Worm (Caenorhabditis elegans): ENCODE results near the gene ave-1.

DNA sequence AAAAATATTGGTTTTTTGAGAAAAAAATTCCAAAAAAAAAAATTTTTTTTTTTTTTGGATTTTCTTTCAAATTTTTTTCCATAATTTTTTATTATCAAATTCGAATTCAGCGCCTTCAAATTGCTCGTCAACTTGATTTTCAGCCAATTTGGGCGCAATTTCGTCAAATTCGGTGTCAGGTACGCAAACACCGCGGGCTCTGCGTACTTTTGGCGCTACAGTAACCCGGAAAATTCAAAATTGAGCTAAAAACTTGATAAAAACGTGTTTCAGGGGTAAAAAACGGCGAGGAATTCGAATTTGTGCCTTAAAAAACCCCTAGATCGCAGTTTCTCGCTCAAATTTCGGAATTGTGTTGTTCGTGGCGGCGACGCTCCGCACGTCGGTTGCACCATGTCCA, 24.1 kb upstream of the ave-1 start:
- no peak for TF ChIP-seq hrde-1 (tag; optimal IDR thresholded peaks at IDR 0.05; ENCODE audit: borderline replicate concordance)
- TF ChIP-seq unc-62 (GFP tag; optimal IDR thresholded peaks at IDR 0.05): no peak
- no peak for TF ChIP-seq rpc-1 (optimal IDR thresholded peaks at IDR 0.05)
- TF ChIP-seq rpc-1 (tag; optimal IDR thresholded peaks at IDR 0.05): no peak
- no peak for TF ChIP-seq F37B4.10 (GFP tag; IDR thresholded peaks at IDR 0.05)
- no peak for TF ChIP-seq Y53G8AR.9 (GFP tag; conservative IDR thresholded peaks at IDR 0.05)
- no peak for TF ChIP-seq ztf-26 (tag; optimal IDR thresholded peaks at IDR 0.05)
- TF ChIP-seq hlh-12 (tag; optimal IDR thresholded peaks at IDR 0.05): no peak
- no peak for TF ChIP-seq ama-1 (optimal IDR thresholded peaks at IDR 0.05)
- no peak for TF ChIP-seq ama-1 (GFP tag; optimal IDR thresholded peaks at IDR 0.05)
- no peak for TF ChIP-seq tbp1 (GFP tag; optimal IDR thresholded peaks at IDR 0.05)
- no peak for TF ChIP-seq lir-1 (GFP tag; conservative IDR thresholded peaks at IDR 0.05)
- no peak for TF ChIP-seq dpl-1 (GFP tag; optimal IDR thresholded peaks at IDR 0.05)
- no peak for TF ChIP-seq hmg-20 (GFP tag; IDR thresholded peaks at IDR 0.05)
- no peak for TF ChIP-seq mel-28 (tag; optimal IDR thresholded peaks at IDR 0.05; ENCODE audit: borderline replicate concordance)

Measured in whole organism, young adult.